Worm (Caenorhabditis elegans): ENCODE data around the gene C06E1.1.

DNA sequence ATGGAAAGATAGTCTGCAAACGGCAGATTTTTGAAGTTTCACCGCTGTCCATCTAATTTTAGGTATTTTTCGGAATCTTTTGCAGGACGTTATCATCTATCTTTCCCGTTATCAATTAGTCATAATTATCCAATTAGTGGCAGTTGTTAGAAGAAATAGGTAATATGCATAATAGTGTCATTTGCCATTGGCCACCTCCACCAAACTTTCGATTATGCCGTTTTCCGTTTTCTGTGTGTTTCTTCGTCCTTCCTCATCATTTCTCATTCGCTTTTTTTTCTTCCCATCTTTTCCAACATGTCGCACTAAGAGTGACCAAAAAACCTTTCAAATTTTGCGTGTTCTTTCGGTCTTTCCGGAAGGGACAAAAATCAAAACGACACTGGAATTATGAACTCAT lies 41.3 kb upstream of the C06E1.1 start:
- TF ChIP-seq unc-62 (GFP tag; optimal IDR thresholded peaks at IDR 0.05) = no peak
- no peak for TF ChIP-seq F33H1.4 (GFP tag; IDR thresholded peaks at IDR 0.05)
